Fruit fly (Drosophila melanogaster) whole organism, wandering third instar larva: Measurements from ENCODE around the gene Cyp304a1.

Experiments used
- CG9705 ChIP-seq: fragments of 200-800 bp; sonication (Bioruptor generic); optimal IDR thresholded peaks from 2 replicates; lab custom pipeline; 2018; ENCODE audit warnings: missing biosample characterization, mild to moderate bottlenecking, missing genetic modification characterization
- Hr83 ChIP-seq: fragments of 200-300 bp; sonication (Bioruptor generic); optimal IDR thresholded peaks from 2 replicates; lab custom pipeline; 2016; ENCODE audit warnings: missing biosample characterization, mild to moderate bottlenecking, missing genetic modification characterization, moderate library complexity; ENCODE audit not compliant: poor library complexity, severe bottlenecking
- Myc ChIP-seq: fragments of >200 bp; optimal IDR thresholded peaks from 2 replicates; lab custom pipeline; 2017
- Rel ChIP-seq, 2 experiments: fragments of 200-800 bp; sonication (Bioruptor generic) in 1 of 2; optimal IDR thresholded peaks; 2 replicates in 1 of 2; 3 replicates in 1 of 2; lab custom pipeline; 2016 to 2019; ENCODE audit warnings: mild to moderate bottlenecking in 2 of 2, missing biosample characterization in 2 of 2, missing genetic modification characterization in 2 of 2, moderate library complexity in 1 of 2
- br ChIP-seq: fragments of 200-800 bp; sonication (Bioruptor generic); optimal IDR thresholded peaks from 2 replicates; lab custom pipeline; 2016; ENCODE audit warnings: missing biosample characterization, missing genetic modification characterization
- brk ChIP-seq: fragments of 200-800 bp; sonication (Bioruptor generic); optimal IDR thresholded peaks from 2 replicates; lab custom pipeline; 2016; ENCODE audit warnings: missing biosample characterization, mild to moderate bottlenecking, missing genetic modification characterization
- dsf ChIP-seq: sonication (Bioruptor generic); optimal IDR thresholded peaks from 2 replicates; lab custom pipeline; 2016; ENCODE audit warnings: missing biosample characterization, missing genetic modification characterization, borderline replicate concordance
- foxo ChIP-seq, 2 experiments: fragments of 200-800 bp; sonication (Bioruptor generic); optimal IDR thresholded peaks; 2 replicates in 1 of 2; 3 replicates in 1 of 2; lab custom pipeline; 2016 to 2017; ENCODE audit warnings: missing biosample characterization in 2 of 2, missing genetic modification characterization in 2 of 2
- pan ChIP-seq: fragments of >200 bp; optimal IDR thresholded peaks from 2 replicates; lab custom pipeline; 2017
- usp ChIP-seq: fragments of >200 bp; optimal IDR thresholded peaks from 2 replicates; lab custom pipeline; 2017; ENCODE audit warnings: missing biosample characterization, missing genetic modification characterization

Cyp304a1 gene

dm6 chr3R:13014168-13014881 lies 50.7 kb downstream of the Cyp304a1 start:
- TF ChIP-seq pan (lab: Kevin White, UChicago) (no peak), Myc (lab: Kevin White, UChicago) (no peak), Hr83 (GFP tag; lab: Kevin White, UChicago) (no peak), dsf (GFP tag; lab: Kevin White, UChicago) (no peak), foxo (GFP tag; optimal IDR thresholded peaks at IDR 0.05; lab: Kevin White, UChicago) (no peak), CG9705 (no peak), Rel (GFP tag; optimal IDR thresholded peaks at IDR 0.05; lab: Kevin White, UChicago) (no peak), Rel (tag; optimal IDR thresholded peaks at IDR 0.05; lab: Kevin White, UChicago) (no peak)
- TF ChIP-seq, all 38 proteins: peak for 0

- no peak for TF ChIP-seq br (GFP tag; lab: Kevin White, UChicago)
- no peak for TF ChIP-seq brk
- TF ChIP-seq usp: no peak
- TF ChIP-seq Rel (GFP tag; optimal IDR thresholded peaks at IDR 0.05; lab: Kevin White, UChicago): no peak
- TF ChIP-seq Rel (tag; optimal IDR thresholded peaks at IDR 0.05; lab: Kevin White, UChicago): no peak
- TF ChIP-seq dsf (GFP tag; lab: Kevin White, UChicago): no peak
- TF ChIP-seq, all 38 proteins: peak for 0
Observed at dm6 chr3R:13015402-13015801, 51.8 kb downstream of the Cyp304a1 start.
